Worm (Caenorhabditis elegans) whole organism, L4/young adult: ENCODE data around the gene T19E7.6.

Experiments
- W03F9.2 ChIP-seq: fragments of 150-350 bp; optimal IDR thresholded peaks from 2 replicates; lab custom pipeline; 2014; ENCODE audit warnings: missing biosample characterization, missing genetic modification characterization
- dao-5 ChIP-seq: sonication (generic microtip); optimal IDR thresholded peaks from 2 replicates; lab custom pipeline; 2016; ENCODE audit warnings: missing genotype, missing genetic modification characterization, moderate library complexity, missing compliant biosample characterization
- him-1 ChIP-seq: sonication (generic microtip); optimal IDR thresholded peaks from 2 replicates; lab custom pipeline; 2016; ENCODE audit warnings: missing genotype, missing genetic modification reagents, missing genetic modification characterization, missing compliant biosample characterization

DNA sequence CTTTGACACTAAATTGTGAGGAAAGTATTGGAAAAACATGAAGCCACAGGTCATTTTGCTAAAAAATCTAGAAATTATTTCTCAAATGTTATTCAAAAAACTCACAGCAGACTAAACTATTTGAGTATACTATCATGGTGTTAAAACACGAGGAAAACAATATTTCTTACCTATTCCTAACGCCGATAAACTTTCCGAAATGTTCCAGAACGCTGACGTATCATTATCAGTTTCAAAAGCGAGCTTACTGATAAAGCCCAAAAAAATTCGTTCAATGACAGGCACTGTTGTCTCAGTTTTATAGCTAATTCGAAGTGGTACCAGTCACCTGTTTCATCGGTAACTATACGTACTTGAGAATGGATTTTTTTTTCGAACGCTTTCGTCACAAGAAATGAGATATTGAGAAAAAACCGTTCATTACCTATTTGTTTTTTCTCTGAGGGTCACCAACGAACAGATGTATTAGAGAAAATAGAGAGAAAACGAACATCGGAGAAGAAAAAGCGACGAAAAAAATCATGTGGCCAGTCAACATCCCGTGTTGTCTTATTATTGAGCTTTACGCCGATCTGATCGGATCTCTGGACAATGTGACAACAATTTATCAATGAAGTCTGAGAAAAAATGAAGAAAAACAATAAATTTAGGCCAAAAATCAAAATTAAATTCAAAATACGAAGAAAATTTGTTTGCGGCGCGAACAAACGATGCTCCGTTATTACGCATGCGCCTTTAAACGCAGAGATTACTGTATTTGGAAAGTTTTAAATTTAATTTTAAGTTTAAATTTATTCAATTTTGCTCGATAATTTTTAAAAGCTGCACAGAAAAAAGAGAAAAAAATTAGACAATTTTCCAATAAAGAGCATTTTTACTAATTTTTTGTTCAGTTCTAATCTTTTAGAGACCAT, 2.9 kb downstream of the T19E7.6 start:
- TF ChIP-seq dao-5 (no peak), W03F9.2 (tag; lab: Kevin White, UChicago) (peak; percentile 11), him-1 (no peak)
